Fruit fly (Drosophila melanogaster) whole organism, embryonic: Measurements from ENCODE around the gene Ppm1.

Source experiments
- Ada2b ChIP-seq: fragments of 200-800 bp; sonication (Bioruptor generic); IDR thresholded peaks from 2 replicates; pipeline ENCODE4 v1.3.6; 2022; ENCODE audit warnings: missing biosample characterization, missing genetic modification characterization
- Adf1 ChIP-seq: fragments of 200-800 bp; sonication (Bioruptor generic); IDR thresholded peaks from 2 replicates; pipeline ENCODE4 v1.3.6; 2022; ENCODE audit warnings: missing biosample characterization, missing genetic modification characterization
- CG10565 ChIP-seq: fragments of 200-800 bp; sonication (Bioruptor generic); optimal IDR thresholded peaks from 3 replicates; lab custom pipeline; 2016; ENCODE audit warnings: missing biosample characterization, mild to moderate bottlenecking, missing genetic modification characterization
- CG11093 ChIP-seq: fragments of 200-800 bp; sonication (Bioruptor generic); IDR thresholded peaks from 3 replicates; pipeline ENCODE4 v1.3.6; 2022; ENCODE audit warnings: missing biosample characterization, missing genetic modification characterization
- CG12769 ChIP-seq: fragments of 200-800 bp; sonication (Bioruptor generic); optimal IDR thresholded peaks from 2 replicates; lab custom pipeline; 2019; ENCODE audit warnings: missing biosample characterization, mild to moderate bottlenecking, missing genetic modification characterization, moderate library complexity
- CG13287 ChIP-seq: fragments of 200-800 bp; sonication (Bioruptor generic); IDR thresholded peaks from 2 replicates; pipeline ENCODE4 v1.3.6; 2022; ENCODE audit warnings: missing biosample characterization, missing genetic modification characterization; ENCODE audit not compliant: partially characterized antibody
- CG13775 ChIP-seq: fragments of 200-800 bp; sonication (Bioruptor generic); optimal IDR thresholded peaks from 3 replicates; lab custom pipeline; 2017; ENCODE audit warnings: missing biosample characterization, mild to moderate bottlenecking, missing genetic modification characterization
- CG17328 ChIP-seq: fragments of 200-800 bp; sonication (Bioruptor generic); IDR thresholded peaks from 2 replicates; pipeline ENCODE4 v1.3.6; 2022; ENCODE audit warnings: missing biosample characterization, missing genetic modification characterization
- CG17912 ChIP-seq: fragments of 200-800 bp; sonication (Bioruptor generic); optimal IDR thresholded peaks from 2 replicates; lab custom pipeline; 2018; ENCODE audit warnings: missing biosample characterization, mild to moderate bottlenecking, missing genetic modification characterization
- CG33557 ChIP-seq: fragments of 200-800 bp; sonication (Bioruptor generic); optimal IDR thresholded peaks from 2 replicates; lab custom pipeline; 2019; ENCODE audit warnings: missing biosample characterization, mild to moderate bottlenecking, missing genetic modification characterization, moderate library complexity
- CG5245 ChIP-seq: fragments of 200-800 bp; sonication (Bioruptor generic); optimal IDR thresholded peaks from 3 replicates; lab custom pipeline; 2016; ENCODE audit warnings: missing biosample characterization, missing genetic modification characterization
- CG7271 ChIP-seq: fragments of 200-800 bp; sonication (Bioruptor generic); optimal IDR thresholded peaks from 2 replicates; lab custom pipeline; 2018; ENCODE audit warnings: missing biosample characterization, mild to moderate bottlenecking, missing genetic modification characterization, moderate library complexity
- CG7928 ChIP-seq: fragments of 200-800 bp; sonication (Bioruptor generic); optimal IDR thresholded peaks from 2 replicates; lab custom pipeline; 2017; ENCODE audit warnings: missing biosample characterization, mild to moderate bottlenecking, missing genetic modification characterization
- CG8089 ChIP-seq: fragments of 200-800 bp; sonication (Bioruptor generic); optimal IDR thresholded peaks from 3 replicates; lab custom pipeline; 2016; ENCODE audit warnings: missing biosample characterization, missing genetic modification characterization
- CG9437 ChIP-seq: fragments of 200-800 bp; sonication (Bioruptor generic); optimal IDR thresholded peaks from 2 replicates; lab custom pipeline; 2018; ENCODE audit warnings: missing biosample characterization, mild to moderate bottlenecking, missing genetic modification characterization
- CHES-1-like ChIP-seq: fragments of 200-800 bp; sonication (Bioruptor generic); optimal IDR thresholded peaks from 2 replicates; lab custom pipeline; 2016; ENCODE audit warnings: missing biosample characterization, missing genetic modification characterization
- Dbx ChIP-seq: fragments of 200-800 bp; sonication (Bioruptor generic); IDR thresholded peaks from 3 replicates; pipeline ENCODE4 v1.3.6; 2022; ENCODE audit warnings: missing biosample characterization, missing genetic modification characterization
- Ets65A ChIP-seq: fragments of 200-800 bp; sonication (Bioruptor generic); peaks from one replicate; lab custom pipeline; 2016; ENCODE audit warnings: missing biosample characterization, missing genetic modification characterization
- Ets97D ChIP-seq: fragments of 200-800 bp; sonication (Bioruptor generic); optimal IDR thresholded peaks from 3 replicates; lab custom pipeline; 2016; ENCODE audit warnings: missing biosample characterization, missing genetic modification characterization
- Fer2 ChIP-seq: fragments of 200-800 bp; sonication (Bioruptor generic); optimal IDR thresholded peaks from 2 replicates; lab custom pipeline; 2018; ENCODE audit warnings: missing biosample characterization, mild to moderate bottlenecking, missing genetic modification characterization, moderate library complexity
- Hand ChIP-seq: fragments of 200-800 bp; sonication (Bioruptor generic); optimal IDR thresholded peaks from 2 replicates; lab custom pipeline; 2017; ENCODE audit warnings: mild to moderate bottlenecking, missing biosample characterization, missing genetic modification reagents, missing genetic modification characterization
- Hr51 ChIP-seq, 2 experiments: fragments of 200-800 bp; sonication (Bioruptor generic); optimal IDR thresholded peaks; 2 replicates in 1 of 2; 3 replicates in 1 of 2; lab custom pipeline; 2016 to 2018; ENCODE audit warnings: missing biosample characterization in 2 of 2, missing genetic modification characterization in 2 of 2, mild to moderate bottlenecking in 1 of 2, moderate library complexity in 1 of 2
- Mes4 ChIP-seq: fragments of 200-800 bp; sonication (Bioruptor generic); optimal IDR thresholded peaks from 2 replicates; lab custom pipeline; 2016; ENCODE audit warnings: missing biosample characterization, missing genetic modification characterization
- Mrtf ChIP-seq: fragments of 200-800 bp; sonication (Bioruptor generic); IDR thresholded peaks from 3 replicates; pipeline ENCODE4 v1.3.6; 2022; ENCODE audit warnings: missing biosample characterization, missing genetic modification characterization
- Rfx ChIP-seq: fragments of 200-800 bp; sonication (Bioruptor generic); IDR thresholded peaks from 2 replicates; pipeline ENCODE4 v1.3.6; 2022; ENCODE audit warnings: missing biosample characterization, missing genetic modification characterization
- Side ChIP-seq: fragments of 200-800 bp; sonication (Bioruptor generic); optimal IDR thresholded peaks from 2 replicates; lab custom pipeline; 2016; ENCODE audit warnings: missing biosample characterization, missing genetic modification characterization
- Taf1 ChIP-seq: fragments of 200-800 bp; sonication (Bioruptor generic); IDR thresholded peaks from 2 replicates; pipeline ENCODE4 v1.3.6; 2022; ENCODE audit warnings: missing biosample characterization, missing genetic modification characterization
- ara ChIP-seq: fragments of 200-800 bp; sonication (Bioruptor generic); IDR thresholded peaks from 2 replicates; pipeline ENCODE4 v1.3.6; 2022; ENCODE audit warnings: missing biosample characterization, missing genetic modification characterization
- ash1 ChIP-seq: fragments of 200-800 bp; sonication (Bioruptor generic); optimal IDR thresholded peaks from 2 replicates; lab custom pipeline; 2018; ENCODE audit warnings: missing biosample characterization, mild to moderate bottlenecking, missing genetic modification characterization
- chm ChIP-seq: fragments of 200-800 bp; sonication (Bioruptor generic); IDR thresholded peaks from 2 replicates; pipeline ENCODE4 v1.3.6; 2022; ENCODE audit warnings: missing biosample characterization, missing genetic modification characterization
- crp ChIP-seq, 2 experiments: fragments of 200-800 bp; sonication (Bioruptor generic); optimal IDR thresholded peaks; 2 replicates in 1 of 2; 3 replicates in 1 of 2; lab custom pipeline; 2017; ENCODE audit warnings: missing biosample characterization in 2 of 2, missing genetic modification characterization in 2 of 2, mild to moderate bottlenecking in 1 of 2, moderate library complexity in 1 of 2
- dati ChIP-seq: fragments of 200-800 bp; sonication (Bioruptor generic); IDR thresholded peaks from 2 replicates; pipeline ENCODE4 v1.3.6; 2022; ENCODE audit warnings: missing biosample characterization, missing genetic modification characterization
- disco-r ChIP-seq: fragments of 200-800 bp; sonication (Bioruptor generic); optimal IDR thresholded peaks from 2 replicates; lab custom pipeline; 2016; ENCODE audit warnings: missing biosample characterization, missing genetic modification characterization
- eyg ChIP-seq: fragments of 200-800 bp; sonication (Bioruptor generic); optimal IDR thresholded peaks from 3 replicates; lab custom pipeline; 2016; ENCODE audit warnings: missing biosample characterization, missing genetic modification characterization
- gro ChIP-seq: fragments of 200-800 bp; sonication (Bioruptor generic); optimal IDR thresholded peaks from 2 replicates; lab custom pipeline; 2016; ENCODE audit warnings: missing biosample characterization, missing genetic modification characterization
- hbn ChIP-seq: fragments of 200-800 bp; sonication (Bioruptor generic); IDR thresholded peaks from 2 replicates; pipeline ENCODE4 v1.3.6; 2022; ENCODE audit warnings: missing biosample characterization, missing genetic modification characterization; ENCODE audit not compliant: partially characterized antibody
- kah ChIP-seq: fragments of 200-800 bp; sonication (Bioruptor generic); optimal IDR thresholded peaks from 2 replicates; lab custom pipeline; 2018; ENCODE audit warnings: missing biosample characterization, mild to moderate bottlenecking, missing genetic modification characterization
- lov ChIP-seq, 2 experiments: fragments of 200-800 bp in 1 of 2; fragments of >200 bp in 1 of 2; sonication (Bioruptor generic) in 1 of 2; IDR thresholded peaks in 1 of 2; optimal IDR thresholded peaks in 1 of 2; 2 replicates in 1 of 2; 3 replicates in 1 of 2; pipeline versions ENCODE4 v1.3.6 to Lab custom; 2017 to 2022; ENCODE audit warnings: missing biosample characterization in 1 of 2, missing genetic modification characterization in 1 of 2
- run ChIP-seq: fragments of 200-800 bp; sonication (Bioruptor generic); optimal IDR thresholded peaks from 3 replicates; lab custom pipeline; 2018; ENCODE audit warnings: missing biosample characterization, mild to moderate bottlenecking, missing genetic modification characterization
- sens-2 ChIP-seq: fragments of 200-800 bp; sonication (Bioruptor generic); IDR thresholded peaks from 2 replicates; pipeline ENCODE4 v1.3.6; 2022; ENCODE audit warnings: missing biosample characterization, missing genetic modification characterization
- stwl ChIP-seq: fragments of 200-800 bp; sonication (Bioruptor generic); optimal IDR thresholded peaks from 3 replicates; lab custom pipeline; 2018; ENCODE audit warnings: missing biosample characterization, mild to moderate bottlenecking, missing genetic modification characterization, moderate library complexity
- tap ChIP-seq: fragments of 200-800 bp; optimal IDR thresholded peaks from 3 replicates; lab custom pipeline; 2019; ENCODE audit warnings: missing biosample characterization, mild to moderate bottlenecking, missing genetic modification characterization, moderate library complexity
- unc-4 ChIP-seq: fragments of 200-800 bp; sonication (Bioruptor generic); IDR thresholded peaks from 2 replicates; pipeline ENCODE4 v1.3.6; 2022; ENCODE audit warnings: missing biosample characterization, missing genetic modification characterization; ENCODE audit not compliant: partially characterized antibody
- yki ChIP-seq: fragments of >200 bp; optimal IDR thresholded peaks from 3 replicates; lab custom pipeline; 2018

The Ppm1 gene

DNA sequence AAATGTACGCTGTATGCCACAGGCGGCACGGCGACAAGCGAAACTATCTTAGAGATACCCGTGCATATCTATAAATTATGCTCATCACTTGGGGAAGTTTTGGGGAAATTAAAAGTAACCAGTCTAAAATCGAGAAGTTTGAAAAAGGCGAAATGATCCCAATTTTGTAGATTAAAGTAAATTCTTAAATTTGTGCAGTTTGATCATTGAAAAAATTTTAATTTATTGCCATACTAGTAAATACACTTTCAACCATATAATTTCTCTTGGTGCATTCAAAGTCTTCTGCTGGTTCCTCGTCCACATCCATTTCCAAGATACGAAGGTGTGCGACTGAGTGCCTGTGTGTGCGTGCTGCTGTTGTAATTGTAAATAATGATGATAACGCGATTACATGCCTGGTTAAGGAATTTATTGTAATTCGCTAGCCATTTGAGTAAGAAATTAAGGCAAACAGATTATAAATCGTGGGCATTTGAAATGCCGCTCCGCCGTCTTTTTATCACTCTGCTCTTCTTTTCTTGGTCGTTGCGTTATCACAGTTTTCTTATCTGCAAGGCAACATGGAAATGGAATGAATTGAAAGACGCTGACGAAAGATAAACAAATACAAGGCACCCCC, 34.4 kb downstream of the Ppm1 start (continued):
- TF ChIP-seq CG9437 (GFP tag; lab: Kevin White, UChicago) (peak; percentile 83), Ets97D (GFP tag; lab: Kevin White, UChicago) (peak; percentile 34), Rfx (GFP tag; lab: Robert Waterston, UW) (peak; percentile 76), Dbx (GFP tag; lab: Robert Waterston, UW) (peak; percentile 65; the same call in 2 of the 3 replicates), Ada2b (GFP tag; lab: Robert Waterston, UW) (peak; percentile 90), hbn (no peak), Ets65A (GFP tag; lab: Kevin White, UChicago) (peak; percentile 95), chm (GFP tag; lab: Robert Waterston, UW) (peak; percentile 90), stwl (tag; lab: Kevin White, UChicago) (peak; percentile 3), eyg (peak; percentile 72), yki (lab: Kevin White, UChicago) (no peak), CG7928 (GFP tag; lab: Kevin White, UChicago) (no peak), Mrtf (GFP tag; lab: Robert Waterston, UW) (peak; percentile 82), CG17912 (no peak), Fer2 (tag; lab: Kevin White, UChicago) (peak; percentile 32), Hr51 (GFP tag; optimal IDR thresholded peaks at IDR 0.05; lab: Kevin White, UChicago) (peak; percentile 40 to 95), Side (GFP tag; lab: Kevin White, UChicago) (peak; percentile 81), CG12769 (tag; lab: Kevin White, UChicago) (peak; percentile 44), Hand (no peak), lov (optimal IDR thresholded peaks at IDR 0.05; lab: Kevin White, UChicago) (no peak), lov (GFP tag; IDR thresholded peaks at IDR 0.05; lab: Robert Waterston, UW) (peak; percentile 74; the same call in 2 of the 3 replicates), sens-2 (GFP tag; lab: Robert Waterston, UW) (peak; percentile 81), run (peak; percentile 81), CG13287 (GFP tag; lab: Robert Waterston, UW) (no peak), CG10565 (GFP tag; lab: Kevin White, UChicago) (peak; percentile 34), CG5245 (GFP tag; lab: Kevin White, UChicago) (peak; percentile 87), CG8089 (peak; percentile 78), Taf1 (peak; percentile 57), CHES-1-like (peak; percentile 83), crp (GFP tag; optimal IDR thresholded peaks at IDR 0.05; lab: Kevin White, UChicago) (peak in 1 of 2 experiments; percentile 24), Adf1 (0 out of 2 replicates have a peak, but pooled peaks have one; percentile 10), Mes4 (GFP tag; lab: Kevin White, UChicago) (peak; percentile 81), CG7271 (tag; lab: Kevin White, UChicago) (peak; percentile 15), unc-4 (GFP tag; lab: Robert Waterston, UW) (no peak), CG17328 (GFP tag; lab: Robert Waterston, UW) (peak; percentile 92), tap (peak; percentile 89), CG13775 (GFP tag; lab: Kevin White, UChicago) (peak; percentile 71), kah (GFP tag; lab: Kevin White, UChicago) (peak; percentile 77), gro (GFP tag; lab: Kevin White, UChicago) (peak; percentile 39), disco-r (GFP tag; lab: Kevin White, UChicago) (peak; percentile 63), ash1 (GFP tag; lab: Kevin White, UChicago) (no peak), CG33557 (peak; percentile 63), CG11093 (GFP tag; lab: Robert Waterston, UW) (peak; percentile 84), ara (GFP tag; lab: Robert Waterston, UW) (peak; percentile 80), dati (GFP tag; lab: Robert Waterston, UW) (no peak)
